Worm (Caenorhabditis elegans): ENCODE measurements around the gene Y62H9A.12.

The Y62H9A.12 gene

DNA sequence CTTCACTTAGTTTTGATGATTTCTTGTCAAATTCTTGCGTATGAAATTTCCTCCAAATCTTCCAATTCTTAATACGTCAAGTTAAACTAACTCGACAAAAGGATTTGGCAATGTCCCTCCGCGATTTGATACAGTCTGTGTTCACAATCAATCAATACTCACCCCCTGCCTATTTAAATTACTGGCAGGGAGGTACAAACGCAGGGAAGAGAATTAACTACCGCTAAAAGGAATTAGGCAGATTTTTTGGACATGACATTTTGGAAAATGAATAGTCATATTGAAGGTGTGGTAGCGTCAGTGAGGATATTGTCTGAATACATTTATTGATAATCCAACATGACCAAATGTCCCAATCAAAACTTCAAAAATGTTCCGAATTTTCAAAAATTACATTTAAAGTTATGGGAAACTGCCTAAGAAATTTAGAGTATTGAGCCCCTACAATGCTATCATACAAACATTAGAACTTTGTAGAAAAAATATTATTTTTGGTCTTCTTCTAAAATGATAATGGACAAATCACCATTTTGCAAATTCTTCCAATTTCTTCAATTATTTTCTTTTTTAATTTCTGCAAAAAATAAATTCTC lies 23.5 kb downstream of the Y62H9A.12 start:
- TF ChIP-seq dmd-4 (tag; optimal IDR thresholded peaks at IDR 0.05): peak; percentile 75
- TF ChIP-seq ztf-1 (GFP tag; conservative IDR thresholded peaks at IDR 0.05): 0 out of 2 replicates have a peak, but pooled peaks have one; percentile 55
- no peak for TF ChIP-seq peb-1 (tag; optimal IDR thresholded peaks at IDR 0.05)
- TF ChIP-seq elt-1 (tag; optimal IDR thresholded peaks at IDR 0.05): no peak
- peak; percentile 90 to 92 for TF ChIP-seq mdl-1 (tag; optimal IDR thresholded peaks at IDR 0.05)
- peak; percentile 96 for TF ChIP-seq zag-1 (tag; optimal IDR thresholded peaks at IDR 0.05)
- peak; percentile 51 for TF ChIP-seq ama-1 (optimal IDR thresholded peaks at IDR 0.05)
- peak; percentile 62 for TF ChIP-seq nhr-11 (tag; optimal IDR thresholded peaks at IDR 0.05)
- peak; percentile 97 for TF ChIP-seq sem-4 (tag; optimal IDR thresholded peaks at IDR 0.05)
- peak; percentile 99 for TF ChIP-seq sma-9 (GFP tag; optimal IDR thresholded peaks at IDR 0.05)
- TF ChIP-seq sma-9 (tag; optimal IDR thresholded peaks at IDR 0.05): no peak
- TF ChIP-seq nhr-25 (tag; optimal IDR thresholded peaks at IDR 0.05): peak; percentile 98
- TF ChIP-seq lin-11 (tag; optimal IDR thresholded peaks at IDR 0.05): peak; percentile 76
- TF ChIP-seq nhr-10 (tag; optimal IDR thresholded peaks at IDR 0.05): peak; percentile 99
- peak; percentile 96 for TF ChIP-seq ceh-82 (tag; optimal IDR thresholded peaks at IDR 0.05)
- TF ChIP-seq nhr-129 (tag; optimal IDR thresholded peaks at IDR 0.05): peak; percentile 100
- peak; percentile 92 for TF ChIP-seq Y55F3AM.14 (GFP tag; optimal IDR thresholded peaks at IDR 0.05)
- peak; percentile 99 for TF ChIP-seq crh-2 (tag; optimal IDR thresholded peaks at IDR 0.05)
- TF ChIP-seq nhr-12 (tag; optimal IDR thresholded peaks at IDR 0.05): peak; percentile 70
- TF ChIP-seq lin-39 (tag; optimal IDR thresholded peaks at IDR 0.05): peak; percentile 93
- peak; percentile 96 for TF ChIP-seq nhr-237 (tag; optimal IDR thresholded peaks at IDR 0.05)
- TF ChIP-seq fos-1 (tag; optimal IDR thresholded peaks at IDR 0.05): peak; percentile 98
- peak; percentile 98 for TF ChIP-seq F13H6.1 (tag; optimal IDR thresholded peaks at IDR 0.05)
- TF ChIP-seq ztf-4 (tag; optimal IDR thresholded peaks at IDR 0.05): peak; percentile 91
- TF ChIP-seq blmp-1 (tag; optimal IDR thresholded peaks at IDR 0.05; ENCODE audit: insufficient read depth): peak; percentile 93
- TF ChIP-seq unc-55 (GFP tag; optimal IDR thresholded peaks at IDR 0.05): peak; percentile 99
- no peak for TF ChIP-seq aly-2 (tag; optimal IDR thresholded peaks at IDR 0.05)
- peak; percentile 99 for TF ChIP-seq sma-3 (GFP tag; optimal IDR thresholded peaks at IDR 0.05)
- TF ChIP-seq mab-5 (tag; optimal IDR thresholded peaks at IDR 0.05): peak; percentile 98
- no peak for TF ChIP-seq nhr-23 (tag; optimal IDR thresholded peaks at IDR 0.05)
- TF ChIP-seq snpc-4 (tag; optimal IDR thresholded peaks at IDR 0.05): peak; percentile 91
- peak; percentile 77 for TF ChIP-seq ztf-11 (tag; optimal IDR thresholded peaks at IDR 0.05)
- TF ChIP-seq elt-3 (tag; optimal IDR thresholded peaks at IDR 0.05): peak; percentile 77
- peak; percentile 98 for TF ChIP-seq C34F6.9 (tag; optimal IDR thresholded peaks at IDR 0.05)
- peak; percentile 92 for TF ChIP-seq ceh-16 (tag; optimal IDR thresholded peaks at IDR 0.05)
- TF ChIP-seq ZK546.5 (tag; optimal IDR thresholded peaks at IDR 0.05): peak; percentile 71
- TF ChIP-seq lsy-2 (tag; optimal IDR thresholded peaks at IDR 0.05): peak; percentile 95 to 97
- peak; percentile 97 for TF ChIP-seq gmeb-1 (tag; optimal IDR thresholded peaks at IDR 0.05)
- peak; percentile 99 for TF ChIP-seq lin-13 (GFP tag; optimal IDR thresholded peaks at IDR 0.05)
- TF ChIP-seq unc-39 (tag; optimal IDR thresholded peaks at IDR 0.05): peak; percentile 89
- TF ChIP-seq mbf-1 (tag; optimal IDR thresholded peaks at IDR 0.05): peak; percentile 75
- peak; percentile 93 for TF ChIP-seq unc-62 (GFP tag; optimal IDR thresholded peaks at IDR 0.05)
- peak; percentile 78 for TF ChIP-seq R02D3.7 (tag; optimal IDR thresholded peaks at IDR 0.05)
- TF ChIP-seq egl-27 (tag; optimal IDR thresholded peaks at IDR 0.05): peak; percentile 99
- TF ChIP-seq alr-1 (tag; optimal IDR thresholded peaks at IDR 0.05): no peak
- peak; percentile 98 for TF ChIP-seq skn-1 (tag; optimal IDR thresholded peaks at IDR 0.05)
- peak; percentile 98 for TF ChIP-seq nhr-77 (tag; optimal IDR thresholded peaks at IDR 0.05)
- peak; percentile 100 for TF ChIP-seq nhr-21 (tag; optimal IDR thresholded peaks at IDR 0.05)
- TF ChIP-seq nhr-6 (tag; optimal IDR thresholded peaks at IDR 0.05): peak; percentile 99
